Fruit fly (Drosophila melanogaster): Measurements from ENCODE around the gene Ugt49B2.

dm6 chr3R:21403435-21403834, 3.9 kb upstream of the Ugt49B2 start, which contains the start of gene CG7907:
- no peak for TF ChIP-seq CG15710 (tag; optimal IDR thresholded peaks at IDR 0.05)
- TF ChIP-seq rn (GFP tag; IDR thresholded peaks at IDR 0.05) = no peak
- TF ChIP-seq CG34367 (tag; optimal IDR thresholded peaks at IDR 0.05) = no peak
- no peak for TF ChIP-seq CG14655 (GFP tag; optimal IDR thresholded peaks at IDR 0.05)
- no peak for TF ChIP-seq Pif1B (GFP tag; optimal IDR thresholded peaks at IDR 0.05)
- TF ChIP-seq CG10348 (GFP tag; IDR thresholded peaks at IDR 0.05) = no peak

Measured in whole organism, pupa.